Worm (Caenorhabditis elegans): ENCODE data around the gene T26A5.6.

- TF ChIP-seq ham-2 (GFP tag; optimal IDR thresholded peaks at IDR 0.05): no peak
- peak; percentile 2 for TF ChIP-seq nhr-237 (tag; optimal IDR thresholded peaks at IDR 0.05)
- no peak for TF ChIP-seq tbx-8 (GFP tag; optimal IDR thresholded peaks at IDR 0.05)
- no peak for TF ChIP-seq pha-4 (tag; optimal IDR thresholded peaks at IDR 0.05)
- TF ChIP-seq ces-1 (GFP tag; optimal IDR thresholded peaks at IDR 0.05): peak; percentile 37
- TF ChIP-seq nhr-12 (tag; optimal IDR thresholded peaks at IDR 0.05): no peak
- no peak for TF ChIP-seq flh-1 (GFP tag; optimal IDR thresholded peaks at IDR 0.05)
- no peak for TF ChIP-seq hlh-1 (tag; optimal IDR thresholded peaks at IDR 0.05)
- no peak for TF ChIP-seq nhr-2 (tag; optimal IDR thresholded peaks at IDR 0.05)
- no peak for TF ChIP-seq elt-3 (tag; optimal IDR thresholded peaks at IDR 0.05)
Observed at ce11 chrIII:6488916-6489315, 38.4 kb upstream of the T26A5.6 start.

All from whole organism, mixed stage, embryonic.